Fruit fly (Drosophila melanogaster): ENCODE data around the gene CG2519.
A peak's percentile ranks its signal among the peaks of the same experiment; 100 is the strongest.

CG2519 gene

DNA sequence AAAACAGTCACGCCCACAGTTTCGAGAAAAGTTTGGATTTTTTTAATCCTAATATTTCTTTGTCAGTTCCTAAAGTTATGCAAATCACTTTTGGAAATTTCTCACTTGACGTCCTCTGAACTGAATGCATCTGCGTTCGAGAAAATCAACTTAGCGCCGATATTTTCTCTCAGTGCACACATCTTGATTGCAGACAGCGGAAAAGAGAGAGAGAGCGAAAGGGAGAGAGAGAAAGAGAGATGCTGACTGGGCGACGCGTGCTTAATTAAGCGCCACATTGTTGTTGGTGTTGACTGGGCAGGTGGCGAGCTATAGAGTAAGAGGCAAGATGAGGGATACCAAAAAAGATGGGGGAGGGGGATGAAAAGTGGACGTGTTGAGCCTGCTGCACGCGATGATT is 28.9 kb downstream of the CG2519 start (continued):
- no peak for TF ChIP-seq Nf-YC (tag; optimal IDR thresholded peaks at IDR 0.05)
- TF ChIP-seq CG6272 (GFP tag; IDR thresholded peaks at IDR 0.05), result no peak
- peak; percentile 48 for TF ChIP-seq CG17802 (tag; optimal IDR thresholded peaks at IDR 0.05)
- TF ChIP-seq CG12236 (GFP tag; optimal IDR thresholded peaks at IDR 0.05), result no peak
- no peak for TF ChIP-seq CG10565 (GFP tag; optimal IDR thresholded peaks at IDR 0.05)
- peak; percentile 40 for TF ChIP-seq jumu (GFP tag; optimal IDR thresholded peaks at IDR 0.05)
- peak; percentile 50 for TF ChIP-seq Hsf (GFP tag; optimal IDR thresholded peaks at IDR 0.05)
- TF ChIP-seq CG3838 (GFP tag; optimal IDR thresholded peaks at IDR 0.05), result no peak
- TF ChIP-seq CG15073 (GFP tag; optimal IDR thresholded peaks at IDR 0.05), result no peak
- TF ChIP-seq Ets65A (GFP tag), result peak; percentile 89
- no peak for TF ChIP-seq unc-4 (GFP tag; IDR thresholded peaks at IDR 0.05; ENCODE audit: partially characterized antibody)
- no peak for TF ChIP-seq psq (GFP tag; optimal IDR thresholded peaks at IDR 0.05)
- no peak for TF ChIP-seq Sox100B (GFP tag; optimal IDR thresholded peaks at IDR 0.05)
- no peak for TF ChIP-seq tna (GFP tag; IDR thresholded peaks at IDR 0.05; ENCODE audit: partially characterized antibody)
- TF ChIP-seq vfl (GFP tag; optimal IDR thresholded peaks at IDR 0.05), result peak; percentile 20
- no peak for TF ChIP-seq CG3163 (GFP tag; optimal IDR thresholded peaks at IDR 0.05)
- TF ChIP-seq CG7271 (tag; optimal IDR thresholded peaks at IDR 0.05), result no peak
- TF ChIP-seq MTF-1 (GFP tag; optimal IDR thresholded peaks at IDR 0.05; ENCODE audit: borderline replicate concordance), result peak; percentile 35
- no peak for TF ChIP-seq Gsc (GFP tag; IDR thresholded peaks at IDR 0.05)
- peak; percentile 45 to 47 for TF ChIP-seq dpn (GFP tag; optimal IDR thresholded peaks at IDR 0.05)
- peak; percentile 17 for TF ChIP-seq Spps (tag; optimal IDR thresholded peaks at IDR 0.05)
- no peak for TF ChIP-seq klu (GFP tag; IDR thresholded peaks at IDR 0.05)
- TF ChIP-seq wor (GFP tag; IDR thresholded peaks at IDR 0.05), result 0 out of 2 replicates have a peak, but pooled peaks have one; percentile 22
- peak in 1 of 2 experiments; percentile 70 for TF ChIP-seq Hr51 (GFP tag; optimal IDR thresholded peaks at IDR 0.05)
- TF ChIP-seq CG6689 (GFP tag; IDR thresholded peaks at IDR 0.05), result peak; percentile 23; the same call in 1 of the 2 replicates
- no peak for TF ChIP-seq CG4730 (GFP tag; IDR thresholded peaks at IDR 0.05)
- TF ChIP-seq CG7556 (GFP tag; optimal IDR thresholded peaks at IDR 0.05), result peak; percentile 35
- TF ChIP-seq CG10321 (GFP tag; IDR thresholded peaks at IDR 0.05), result no peak
- peak; percentile 21 for TF ChIP-seq odd (GFP tag; optimal IDR thresholded peaks at IDR 0.05)
- TF ChIP-seq HHEX (GFP tag; optimal IDR thresholded peaks at IDR 0.05), result peak; percentile 30
- TF ChIP-seq CG11504 (tag; optimal IDR thresholded peaks at IDR 0.05), result peak; percentile 61
- peak; percentile 43; the same call in 1 of the 2 replicates for TF ChIP-seq stc (GFP tag; IDR thresholded peaks at IDR 0.05)
- TF ChIP-seq CG2199 (GFP tag; IDR thresholded peaks at IDR 0.05), result no peak
- no peak for TF ChIP-seq CG13296 (GFP tag; optimal IDR thresholded peaks at IDR 0.05)
- TF ChIP-seq ems (GFP tag; optimal IDR thresholded peaks at IDR 0.05), result peak; percentile 11
- no peak for TF ChIP-seq ash1 (GFP tag; optimal IDR thresholded peaks at IDR 0.05)
- no peak for TF ChIP-seq CG3726 (GFP tag; IDR thresholded peaks at IDR 0.05)
- TF ChIP-seq dmrt11E (tag; optimal IDR thresholded peaks at IDR 0.05), result peak; percentile 39
- TF ChIP-seq CG17612 (GFP tag; IDR thresholded peaks at IDR 0.05), result no peak
- TF ChIP-seq CG4282 (GFP tag; optimal IDR thresholded peaks at IDR 0.05), result no peak
- TF ChIP-seq CG1603 (tag; optimal IDR thresholded peaks at IDR 0.05), result peak; percentile 68
- peak; percentile 40; the same call in 1 of the 2 replicates for TF ChIP-seq Ada2b (GFP tag; IDR thresholded peaks at IDR 0.05)
- TF ChIP-seq chif (GFP tag; optimal IDR thresholded peaks at IDR 0.05), result peak in 1 of 2 experiments; percentile 56
- peak; percentile 65 for TF ChIP-seq dmrt99B (tag; optimal IDR thresholded peaks at IDR 0.05)
- peak; percentile 62 for TF ChIP-seq CG10979 (tag; optimal IDR thresholded peaks at IDR 0.05)
- TF ChIP-seq CG14014 (GFP tag; IDR thresholded peaks at IDR 0.05), result 0 out of 2 replicates have a peak, but pooled peaks have one; percentile 37
- TF ChIP-seq org-1 (GFP tag; optimal IDR thresholded peaks at IDR 0.05), result peak; percentile 43
- TF ChIP-seq CG9817 (tag; optimal IDR thresholded peaks at IDR 0.05), result no peak
- TF ChIP-seq sr (GFP tag; IDR thresholded peaks at IDR 0.05), result 0 out of 3 replicates have a peak, but pooled peaks have one; percentile 15
- TF ChIP-seq CG42726 (GFP tag; IDR thresholded peaks at IDR 0.05; ENCODE audit: partially characterized antibody), result no peak
- no peak for TF ChIP-seq CG2116 (GFP tag; optimal IDR thresholded peaks at IDR 0.05)

Measured in whole organism, embryonic.